Worm (Caenorhabditis elegans): ENCODE results near the gene B0416.5.

DNA sequence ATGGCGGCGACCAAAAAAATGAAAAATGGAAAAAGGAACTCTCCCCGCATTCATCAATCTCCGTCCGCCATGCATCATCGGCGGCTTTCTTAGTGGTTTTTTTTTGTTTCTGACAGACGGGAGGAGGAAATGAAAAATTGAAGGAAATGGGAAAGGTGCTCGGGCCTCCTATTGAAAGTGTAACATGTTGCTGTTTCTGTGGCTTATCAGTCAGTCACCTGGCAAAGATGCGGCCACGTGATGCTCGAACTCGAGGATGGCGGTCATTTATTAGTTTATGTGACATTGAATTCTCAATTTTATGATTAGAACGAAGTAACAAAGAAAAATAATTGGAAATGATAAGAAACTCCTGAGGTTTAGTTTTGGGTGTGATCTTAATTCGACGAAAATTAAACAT, 6.0 kb downstream of the B0416.5 start:
- no peak for TF ChIP-seq ama-1 (optimal IDR thresholded peaks at IDR 0.05)
- no peak for TF ChIP-seq hmg-4 (GFP tag; optimal IDR thresholded peaks at IDR 0.05)
- no peak for TF ChIP-seq hnd-1 (tag; optimal IDR thresholded peaks at IDR 0.05)
- TF ChIP-seq scrt-1 (GFP tag; IDR thresholded peaks at IDR 0.05), result no peak
- TF ChIP-seq tbx-11 (GFP tag; IDR thresholded peaks at IDR 0.05), result no peak
- no peak for TF ChIP-seq tbx-37 (GFP tag; conservative IDR thresholded peaks at IDR 0.05)
- TF ChIP-seq flt-1 (GFP tag; IDR thresholded peaks at IDR 0.05), result no peak
- no peak for TF ChIP-seq pes-1 (GFP tag; IDR thresholded peaks at IDR 0.05)
